Fruit fly (Drosophila melanogaster): Measurements from ENCODE around the gene Hasp.
A peak's percentile ranks its signal among the peaks of the same experiment; 100 is the strongest.

The Hasp gene

dm6 chr2L:19528308-19528707, 11.3 kb upstream of the Hasp start:
- TF ChIP-seq CG8478 (optimal IDR thresholded peaks at IDR 0.05) (no peak), CTCF (optimal IDR thresholded peaks at IDR 0.05) (no peak)

DNA sequence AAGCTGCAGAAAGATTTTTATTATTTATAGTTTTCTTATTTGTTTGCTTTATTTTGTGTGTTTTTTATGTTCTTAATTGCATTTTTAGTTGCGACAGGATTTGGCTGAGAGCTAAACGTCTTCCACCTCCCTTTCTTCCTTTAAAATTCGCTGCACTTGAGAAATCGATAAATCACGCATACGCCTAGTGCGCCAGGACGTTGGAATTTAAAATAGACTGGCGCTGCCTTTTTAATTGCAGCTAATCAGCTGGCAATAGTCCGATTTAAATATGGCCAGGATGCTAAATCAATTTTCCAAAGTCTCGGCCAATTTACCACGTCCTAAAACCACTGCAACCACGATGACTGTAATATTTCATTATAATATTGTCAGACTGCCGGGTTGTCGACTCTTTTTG, 9.8 kb upstream of the Hasp start:
- TF ChIP-seq CG8478 (optimal IDR thresholded peaks at IDR 0.05) (no peak), CTCF (optimal IDR thresholded peaks at IDR 0.05) (no peak)

DNA sequence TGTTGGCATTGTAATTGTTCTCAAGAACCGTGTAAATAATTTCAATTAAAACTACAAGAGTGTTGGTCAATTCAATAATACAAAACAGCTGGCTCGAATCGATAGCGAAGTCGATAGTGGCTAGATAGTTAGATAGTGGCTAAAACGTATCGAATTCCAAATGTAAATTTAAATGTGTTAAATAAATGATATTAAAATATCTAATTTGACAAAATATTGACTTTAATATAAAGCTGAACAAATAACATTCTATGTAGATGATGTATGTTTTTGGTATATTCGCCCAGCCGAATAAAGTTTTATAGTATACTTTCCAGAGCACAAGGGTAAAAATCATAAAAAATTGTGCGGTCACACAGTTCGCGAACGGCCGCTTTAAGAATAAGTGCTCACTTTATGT, 9.3 kb upstream of the Hasp start, which contains the start of the genes Dpm1 and CG10137:
Dpm1 (minus strand) TSS at position 53 of the 400 bp plus-strand sequence.
CG10137 (plus strand) TSS at position 371 of the 400 bp plus-strand sequence.
- TF ChIP-seq CTCF (optimal IDR thresholded peaks at IDR 0.05) (no peak), CG8478 (optimal IDR thresholded peaks at IDR 0.05) (no peak)

DNA sequence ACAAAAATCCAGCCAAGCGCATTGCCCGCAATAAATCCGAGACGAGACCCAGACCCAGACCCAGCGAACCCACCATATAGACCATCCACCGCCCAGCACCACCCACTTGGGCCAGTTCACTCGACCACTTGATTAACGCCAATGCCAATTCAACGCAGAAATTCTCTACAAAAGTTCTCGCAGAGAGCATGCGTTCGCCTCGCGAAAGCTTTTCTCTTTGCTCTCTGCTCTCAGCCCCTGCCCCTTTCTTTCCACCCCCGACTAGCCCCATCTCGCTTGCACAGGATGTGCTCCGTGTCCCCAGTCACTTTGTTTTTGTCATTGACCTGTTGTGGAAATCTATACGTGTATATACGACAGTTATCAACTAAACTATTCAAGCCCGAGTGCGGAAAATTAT, 2.6 kb upstream of the Hasp start:
- TF ChIP-seq CG8478 (optimal IDR thresholded peaks at IDR 0.05) (no peak), CTCF (optimal IDR thresholded peaks at IDR 0.05) (no peak)

dm6 chr2L:19518636-19519086, 1.7 kb upstream of the Hasp start, which contains the start of gene CG10132:
Gene CG10132, plus strand, starts transcription at chr2L:19518824.
- no peak for TF ChIP-seq CG8478 (optimal IDR thresholded peaks at IDR 0.05)
- no peak for TF ChIP-seq CTCF (optimal IDR thresholded peaks at IDR 0.05)

DNA sequence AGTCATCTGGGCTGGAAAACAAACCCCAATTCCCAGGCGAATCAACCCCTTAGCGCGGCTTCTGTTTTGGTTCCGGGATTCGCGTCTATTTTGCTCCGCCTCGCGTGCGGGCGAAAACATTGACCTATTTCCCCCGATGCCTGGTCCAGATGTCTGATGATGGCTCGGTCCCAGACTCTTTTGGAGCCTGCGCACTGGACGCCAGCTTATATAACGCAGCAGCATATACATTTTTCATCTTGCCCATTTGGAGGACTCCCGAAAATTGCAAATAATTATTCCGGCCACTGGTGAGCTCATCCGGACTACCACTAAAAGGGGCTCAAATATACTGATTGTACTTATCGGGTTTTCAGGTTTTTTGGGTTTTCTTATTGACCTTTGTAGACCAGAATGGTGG, 942 bp downstream of the Hasp start:
- TF ChIP-seq CG8478 (optimal IDR thresholded peaks at IDR 0.05) (no peak), CTCF (optimal IDR thresholded peaks at IDR 0.05) (no peak)

DNA sequence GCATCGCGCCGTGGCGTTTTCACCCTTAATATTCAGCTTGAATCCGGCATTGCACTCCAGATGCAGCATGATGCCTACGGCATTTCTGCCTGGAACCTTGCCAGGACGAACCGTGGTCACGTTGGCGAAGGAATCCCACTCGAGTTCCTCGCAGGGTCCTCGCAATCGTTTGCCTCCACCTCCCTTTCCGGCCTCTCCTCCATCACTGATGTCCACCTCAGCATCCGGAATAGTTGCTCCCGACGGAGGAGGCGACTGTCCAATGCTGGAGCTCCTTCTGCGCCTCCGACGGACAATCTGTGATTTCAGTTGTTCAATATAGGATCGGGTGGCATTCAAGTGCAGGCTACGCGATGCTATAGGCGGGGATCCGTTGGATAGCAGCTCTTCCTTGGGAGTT, 4.8 kb downstream of the Hasp start:
- TF ChIP-seq CTCF (optimal IDR thresholded peaks at IDR 0.05), result no peak
- no peak for TF ChIP-seq CG8478 (optimal IDR thresholded peaks at IDR 0.05)

DNA sequence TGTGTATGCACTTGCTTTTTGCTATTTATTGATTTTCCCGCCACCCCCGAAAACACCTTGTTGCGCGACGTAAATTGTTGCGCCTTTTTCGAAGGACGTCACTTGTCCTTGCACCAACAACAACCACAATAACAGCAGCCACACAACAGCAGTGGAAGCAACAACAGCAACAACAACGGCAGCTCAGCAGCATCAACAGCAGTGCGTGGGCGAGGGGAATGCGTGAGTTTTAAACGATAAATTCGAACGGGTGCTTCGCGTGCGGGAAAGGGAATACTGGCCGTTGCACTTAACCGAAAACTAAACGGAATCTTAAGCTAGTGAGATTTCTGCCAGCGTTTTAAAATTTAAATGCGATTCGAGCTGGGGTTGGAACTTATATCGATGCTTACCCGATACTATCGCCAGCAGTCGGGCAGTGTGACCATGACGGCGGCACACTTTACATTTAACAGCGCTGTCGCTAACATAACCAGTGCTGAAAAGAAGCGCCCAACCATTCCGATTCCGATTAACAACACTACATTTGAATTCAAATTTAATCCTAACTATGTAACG, 8.6 kb downstream of the Hasp start, which contains the start of gene cyst:
cyst (minus strand) TSS at position 404 of the 558 bp plus-strand sequence.
- TF ChIP-seq CTCF (optimal IDR thresholded peaks at IDR 0.05), result peak in 1 of 2 experiments; percentile 27
- no peak for TF ChIP-seq CG8478 (optimal IDR thresholded peaks at IDR 0.05)

DNA sequence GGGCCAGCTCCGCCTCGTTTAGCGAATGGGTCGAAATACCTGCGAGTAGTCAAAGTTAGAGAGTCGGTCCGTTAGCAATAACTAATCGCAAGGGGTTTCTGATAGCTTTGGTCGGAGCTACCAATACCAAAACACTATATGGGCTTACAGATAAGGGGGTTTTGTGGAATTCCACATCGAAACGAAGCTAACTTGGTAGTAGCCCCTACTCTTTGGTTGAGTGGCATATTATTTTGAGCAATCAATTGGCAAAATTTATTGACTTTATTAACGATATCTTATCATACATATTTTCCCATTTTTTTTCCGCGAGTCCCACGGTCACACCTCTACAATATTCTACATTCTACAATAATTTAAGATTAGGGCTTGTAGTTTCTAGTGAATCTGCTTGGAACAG, 10.7 kb downstream of the Hasp start:
- TF ChIP-seq CTCF (optimal IDR thresholded peaks at IDR 0.05), result no peak
- no peak for TF ChIP-seq CG8478 (optimal IDR thresholded peaks at IDR 0.05)

DNA sequence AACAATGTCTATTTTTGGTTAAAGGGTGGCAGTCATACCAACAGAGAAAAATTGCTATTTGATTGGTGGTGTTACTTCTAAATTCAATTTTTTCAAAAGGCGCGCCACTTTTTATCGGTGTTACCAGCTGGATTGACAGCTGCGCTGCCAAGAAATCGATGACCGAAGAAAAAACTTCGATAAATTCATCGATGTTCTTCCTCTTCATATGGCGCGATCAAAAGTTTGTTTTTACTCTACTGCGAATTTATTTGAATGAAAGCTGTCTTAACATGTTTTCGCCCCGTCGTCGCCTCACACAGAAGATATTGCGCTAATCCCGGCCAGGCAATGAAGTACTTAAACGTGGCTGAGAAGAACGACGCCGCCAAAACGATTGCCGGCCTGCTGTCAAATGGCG, 19.0 kb downstream of the Hasp start, which contains the start of gene Top3alpha:
Top3alpha (plus strand) TSS at position 186 of the 400 bp plus-strand sequence.
- TF ChIP-seq CTCF (optimal IDR thresholded peaks at IDR 0.05), result no peak
- no peak for TF ChIP-seq CG8478 (optimal IDR thresholded peaks at IDR 0.05)

DNA sequence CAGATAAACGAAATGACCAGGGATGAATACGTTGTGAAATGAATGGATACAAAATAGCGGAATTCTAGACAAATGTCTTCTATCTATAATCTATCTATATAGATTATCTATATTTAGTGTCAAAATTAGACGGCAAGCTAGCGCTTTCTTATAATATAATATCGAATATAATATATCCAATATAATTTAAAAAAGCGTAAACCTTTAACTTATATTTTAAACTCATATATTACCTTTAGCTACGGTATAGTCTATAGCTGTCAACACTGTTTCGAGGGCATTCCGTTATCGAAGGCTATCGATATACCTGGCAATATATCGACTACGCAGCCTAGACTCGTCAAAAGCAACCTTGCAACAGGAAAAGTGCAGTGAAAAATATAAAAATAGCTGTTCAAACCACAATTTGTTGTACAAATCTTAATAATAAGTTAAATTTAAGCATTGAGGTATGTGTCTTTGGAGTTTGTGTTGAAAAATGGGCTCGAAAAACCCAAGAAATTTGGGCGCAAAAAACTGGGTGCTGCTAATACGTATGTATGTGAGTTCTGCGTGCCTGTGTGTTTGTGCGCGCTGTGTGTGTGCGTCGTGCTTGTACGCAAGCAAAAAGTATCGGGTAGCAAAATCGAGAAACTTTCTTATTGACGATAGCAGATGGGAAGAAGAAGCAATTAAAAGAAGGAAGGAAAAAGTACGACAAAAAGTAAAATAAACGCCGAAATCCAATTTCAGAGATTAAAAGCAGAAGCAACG, 23.9 kb downstream of the Hasp start, which contains the start of the genes swm and Ctu2:
swm (plus strand) TSS at position 318 of the 753 bp plus-strand sequence.
Ctu2 (minus strand) TSS at position 320 of the 753 bp plus-strand sequence.
- no peak for TF ChIP-seq CTCF (optimal IDR thresholded peaks at IDR 0.05)

DNA sequence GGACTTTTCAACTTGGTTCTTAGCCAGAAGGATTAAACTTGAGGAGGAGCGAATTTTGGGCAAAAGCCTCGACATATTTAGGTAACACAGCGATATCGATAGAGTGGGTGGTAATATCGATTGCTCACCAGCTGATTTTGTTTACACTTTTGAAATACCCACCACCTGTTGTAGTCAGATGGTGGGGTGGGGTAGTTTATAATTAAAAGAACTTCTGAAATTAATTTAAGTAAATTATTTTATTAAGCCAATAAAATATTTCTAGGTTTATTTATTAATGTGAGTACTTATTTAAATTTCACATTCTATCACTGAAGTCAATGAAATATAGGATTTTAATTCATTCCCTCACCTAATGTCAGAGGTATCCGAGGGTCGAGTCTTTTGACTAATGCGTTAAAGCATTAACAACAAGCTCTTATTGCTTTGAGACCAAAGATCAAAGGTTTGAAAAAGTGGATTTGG, 27.0 kb downstream of the Hasp start, which contains the start of the genes CG10194 and CG18094:
CG10194 (minus strand) TSS at position 108 of the 465 bp plus-strand sequence.
CG18094 (plus strand) TSS at position 266 of the 465 bp plus-strand sequence.
- TF ChIP-seq CG8478 (optimal IDR thresholded peaks at IDR 0.05) (no peak), CTCF (optimal IDR thresholded peaks at IDR 0.05) (no peak)

dm6 chr2L:19487190-19487589, 29.8 kb downstream of the Hasp start, which contains the start of gene CG13083:
Gene CG13083, plus strand, starts transcription at chr2L:19487490.
- TF ChIP-seq CG8478 (optimal IDR thresholded peaks at IDR 0.05), result no peak
- no peak for TF ChIP-seq CTCF (optimal IDR thresholded peaks at IDR 0.05)

DNA sequence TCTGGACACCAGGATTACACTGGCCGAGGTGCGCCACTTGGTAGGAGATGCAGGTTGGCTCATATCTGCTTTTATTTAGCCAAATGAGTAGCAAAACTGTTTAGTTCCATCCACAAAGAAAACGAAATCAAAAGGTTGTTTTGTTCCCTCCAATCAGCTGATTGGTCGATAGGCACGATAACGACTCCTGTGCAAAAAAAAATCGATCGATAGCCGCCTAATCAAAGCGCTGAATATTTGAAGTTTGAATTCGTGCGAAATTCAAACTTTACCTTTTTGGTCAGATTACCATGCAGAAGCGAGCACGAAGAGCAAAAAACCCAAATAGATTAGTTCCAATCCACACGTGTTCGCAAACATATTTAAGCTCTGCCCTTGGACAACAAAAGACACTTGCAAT, 32.5 kb downstream of the Hasp start, which contains the start of the genes CG10195 and CG13084:
CG10195 (minus strand) TSS at position 167 of the 400 bp plus-strand sequence.
CG13084 (plus strand) TSS at position 392 of the 400 bp plus-strand sequence.
- TF ChIP-seq CTCF (optimal IDR thresholded peaks at IDR 0.05) (no peak), CG8478 (optimal IDR thresholded peaks at IDR 0.05) (no peak)

Data from S2 (cell line).